Worm (Caenorhabditis elegans): ENCODE measurements around the gene C46C2.6.

C46C2.6 gene

DNA sequence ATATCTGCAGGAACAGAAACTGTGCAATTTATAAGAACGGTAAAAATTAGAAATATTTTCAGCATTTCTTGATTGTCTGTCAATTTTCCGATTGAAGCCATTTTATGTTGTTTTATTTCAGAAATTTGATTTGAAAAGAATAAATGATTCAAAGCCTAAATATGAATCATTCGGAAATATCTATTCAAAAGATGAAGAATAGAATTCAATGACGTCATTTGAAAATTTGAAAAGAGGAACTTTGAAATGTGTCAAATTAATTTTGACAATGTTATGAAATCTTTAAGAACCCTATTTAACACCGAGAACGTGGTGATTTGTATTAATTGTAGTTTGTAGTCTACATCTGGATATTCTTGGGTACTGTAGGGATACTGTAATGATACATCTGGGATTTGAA, 19.7 kb upstream of the C46C2.6 start, which contains the start of gene C46C2.5:
Gene C46C2.5, minus strand, starts transcription at position 101 of the 400 bp plus-strand sequence.
- no peak for TF ChIP-seq xnd-1 (tag; optimal IDR thresholded peaks at IDR 0.05)
- no peak for TF ChIP-seq zim-3 (tag; optimal IDR thresholded peaks at IDR 0.05)
- TF ChIP-seq F49E8.2 (tag; optimal IDR thresholded peaks at IDR 0.05; ENCODE audit: insufficient read depth): no peak
- no peak for TF ChIP-seq F55B11.4 (tag; optimal IDR thresholded peaks at IDR 0.05; ENCODE audit: borderline replicate concordance, insufficient read depth)
- no peak for TF ChIP-seq lin-40 (tag; optimal IDR thresholded peaks at IDR 0.05)
- TF ChIP-seq attf-3 (GFP tag; conservative IDR thresholded peaks at IDR 0.05): no peak
- TF ChIP-seq D2030.7 (GFP tag; IDR thresholded peaks at IDR 0.05): no peak
- TF ChIP-seq hrde-1 (tag; optimal IDR thresholded peaks at IDR 0.05; ENCODE audit: borderline replicate concordance): no peak
- TF ChIP-seq athp-1 (tag; optimal IDR thresholded peaks at IDR 0.05): no peak

DNA sequence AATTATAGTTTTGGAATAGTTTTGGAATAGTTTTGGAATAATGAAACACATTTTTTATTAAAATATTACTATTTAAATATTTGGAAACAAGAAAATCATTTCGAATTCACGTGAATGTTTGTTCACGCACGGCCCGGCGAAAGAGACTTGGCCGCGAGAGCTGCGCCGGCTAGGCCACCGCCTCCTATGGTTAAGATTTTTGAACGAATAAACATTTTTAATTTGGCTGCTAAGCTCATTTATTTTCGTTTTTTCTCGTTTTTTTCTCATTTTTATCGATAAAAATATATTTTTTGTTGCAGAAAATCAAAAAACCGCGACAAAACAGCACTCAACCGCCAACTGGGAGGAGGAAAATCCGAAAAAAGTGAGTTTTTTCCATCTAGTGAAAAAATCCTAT, 17.7 kb upstream of the C46C2.6 start, which contains the start of gene C46C2.7:
Gene C46C2.7, plus strand, starts transcription at position 301 of the 400 bp plus-strand sequence.
- peak; percentile 86 for TF ChIP-seq hmg-1.2 (GFP tag; IDR thresholded peaks at IDR 0.05)

ce11 chrIV:9196023-9196636, 16.1 kb upstream of the C46C2.6 start:
- TF ChIP-seq hrde-1 (tag; optimal IDR thresholded peaks at IDR 0.05; ENCODE audit: borderline replicate concordance): peak; percentile 24
- TF ChIP-seq lin-35 (GFP tag; optimal IDR thresholded peaks at IDR 0.05): peak in 2 of 3 experiments; percentile 14
- peak; percentile 86 for TF ChIP-seq tlf-1 (GFP tag; optimal IDR thresholded peaks at IDR 0.05)
- peak; percentile 98 for TF ChIP-seq mcd-1 (GFP tag; IDR thresholded peaks at IDR 0.05)
- 0 out of 2 replicates have a peak, but pooled peaks have one; percentile 9 for TF ChIP-seq ceh-58 (GFP tag; IDR thresholded peaks at IDR 0.05)
- TF ChIP-seq hsf-1 (GFP tag; IDR thresholded peaks at IDR 0.05): peak; percentile 96
- peak; percentile 97 for TF ChIP-seq Y56A3A.18 (GFP tag; IDR thresholded peaks at IDR 0.05)
- peak; percentile 98 for TF ChIP-seq lin-26 (GFP tag; IDR thresholded peaks at IDR 0.05)
- TF ChIP-seq unc-130 (GFP tag; optimal IDR thresholded peaks at IDR 0.05): peak; percentile 56
- peak; percentile 95 for TF ChIP-seq attf-3 (GFP tag; conservative IDR thresholded peaks at IDR 0.05)
- TF ChIP-seq nhr-120 (GFP tag; IDR thresholded peaks at IDR 0.05): peak; percentile 96
- peak; percentile 98 for TF ChIP-seq madf-8 (GFP tag; conservative IDR thresholded peaks at IDR 0.05)
- peak; percentile 100 for TF ChIP-seq hmg-1.2 (GFP tag; IDR thresholded peaks at IDR 0.05)
- peak; percentile 100 for TF ChIP-seq madf-6 (GFP tag; IDR thresholded peaks at IDR 0.05)
- peak; percentile 61 to 91 for TF ChIP-seq let-607 (tag; optimal IDR thresholded peaks at IDR 0.05)
- peak; percentile 46 for TF ChIP-seq athp-1 (tag; optimal IDR thresholded peaks at IDR 0.05)
- TF ChIP-seq nfya-2 (GFP tag; IDR thresholded peaks at IDR 0.05): 0 out of 2 replicates have a peak, but pooled peaks have one; percentile 81
- TF ChIP-seq egrh-3 (GFP tag; IDR thresholded peaks at IDR 0.05): peak; percentile 82
- TF ChIP-seq C17E4.6 (GFP tag; IDR thresholded peaks at IDR 0.05): peak; percentile 100
- peak; percentile 95 for TF ChIP-seq hmg-20 (GFP tag; IDR thresholded peaks at IDR 0.05)
- peak; percentile 28 for TF ChIP-seq F49E8.2 (tag; optimal IDR thresholded peaks at IDR 0.05; ENCODE audit: insufficient read depth)
- TF ChIP-seq Y53G8AR.9 (GFP tag; conservative IDR thresholded peaks at IDR 0.05): peak; percentile 99
- TF ChIP-seq Y79H2A.3 (GFP tag; conservative IDR thresholded peaks at IDR 0.05): peak; percentile 99
- TF ChIP-seq attf-5 (GFP tag; optimal IDR thresholded peaks at IDR 0.05): peak; percentile 13
- TF ChIP-seq dox-1 (GFP tag; IDR thresholded peaks at IDR 0.05): peak; percentile 100
- TF ChIP-seq pbrm-1 (GFP tag; IDR thresholded peaks at IDR 0.05): peak; percentile 99
- TF ChIP-seq K11D2.4 (GFP tag; IDR thresholded peaks at IDR 0.05): peak; percentile 95
- TF ChIP-seq rec-8 (tag; optimal IDR thresholded peaks at IDR 0.05): peak in 1 of 2 experiments; percentile 32
- TF ChIP-seq ztf-25 (GFP tag; IDR thresholded peaks at IDR 0.05): peak; percentile 99
- TF ChIP-seq egl-44 (GFP tag; IDR thresholded peaks at IDR 0.05): peak; percentile 97
- TF ChIP-seq C06A6.2 (GFP tag; conservative IDR thresholded peaks at IDR 0.05): peak; percentile 92
- peak; percentile 97 for TF ChIP-seq bed-1 (GFP tag; IDR thresholded peaks at IDR 0.05)
- peak; percentile 89 for TF ChIP-seq cebp-1 (GFP tag; IDR thresholded peaks at IDR 0.05)
- TF ChIP-seq cebp-1 (tag; optimal IDR thresholded peaks at IDR 0.05): peak; percentile 12
- peak; percentile 98 for TF ChIP-seq sea-2 (GFP tag; IDR thresholded peaks at IDR 0.05)
- TF ChIP-seq nfyb-1 (GFP tag; IDR thresholded peaks at IDR 0.05): peak; percentile 99
- TF ChIP-seq lsl-1 (GFP tag; optimal IDR thresholded peaks at IDR 0.05): peak; percentile 85

Measured in whole organism, young adult.